Fruit fly (Drosophila melanogaster): Measurements from ENCODE around the gene LIMK1.

dm6 chrX:12575292-12575826, 16.6 kb downstream of the LIMK1 start:
- TF ChIP-seq CG8478 (optimal IDR thresholded peaks at IDR 0.05) (no peak), CTCF (optimal IDR thresholded peaks at IDR 0.05) (no peak)
